Fruit fly (Drosophila melanogaster): ENCODE measurements around the gene CG8664.

CG8664 gene

dm6 chrX:17292050-17292730 is 9.7 kb upstream of the CG8664 start (continued):
- peak; percentile 25 for TF ChIP-seq CG15601 (tag; optimal IDR thresholded peaks at IDR 0.05)
- TF ChIP-seq zfh2 (GFP tag; optimal IDR thresholded peaks at IDR 0.05), result peak; percentile 58
- peak; percentile 23 for TF ChIP-seq oc (tag; optimal IDR thresholded peaks at IDR 0.05)
- peak; percentile 30 for TF ChIP-seq CG12299 (tag; optimal IDR thresholded peaks at IDR 0.05)
- peak; percentile 36; the same call in 1 of the 2 replicates for TF ChIP-seq Ada2b (GFP tag; IDR thresholded peaks at IDR 0.05)
- TF ChIP-seq CG8944 (GFP tag; optimal IDR thresholded peaks at IDR 0.05), result no peak
- peak; percentile 81 for TF ChIP-seq Sox100B (GFP tag; optimal IDR thresholded peaks at IDR 0.05)
- TF ChIP-seq kay (GFP tag; optimal IDR thresholded peaks at IDR 0.05), result peak; percentile 42
- peak in 1 of 2 experiments; percentile 1 for TF ChIP-seq Hr78 (GFP tag; optimal IDR thresholded peaks at IDR 0.05)
- TF ChIP-seq NfI (GFP tag; optimal IDR thresholded peaks at IDR 0.05), result peak; percentile 73
- peak; percentile 15 for TF ChIP-seq stwl (tag; optimal IDR thresholded peaks at IDR 0.05)
- TF ChIP-seq Stat92E (GFP tag; optimal IDR thresholded peaks at IDR 0.05), result no peak
- TF ChIP-seq Xrp1 (GFP tag; IDR thresholded peaks at IDR 0.05), result peak; percentile 53; the same call in 1 of the 2 replicates
- peak; percentile 79; the same call in 2 of the 3 replicates for TF ChIP-seq ci (GFP tag; IDR thresholded peaks at IDR 0.05)
- peak; percentile 20 for TF ChIP-seq CG6683 (GFP tag; optimal IDR thresholded peaks at IDR 0.05)
- peak in 1 of 2 experiments; percentile 75 for TF ChIP-seq Eip74EF (GFP tag; optimal IDR thresholded peaks at IDR 0.05)
- no peak for TF ChIP-seq sna (GFP tag; IDR thresholded peaks at IDR 0.05; ENCODE audit: partially characterized antibody)
- TF ChIP-seq mirr (GFP tag; optimal IDR thresholded peaks at IDR 0.05), result peak; percentile 25
- peak; percentile 73 for TF ChIP-seq HHEX (GFP tag; optimal IDR thresholded peaks at IDR 0.05)
- peak; percentile 36; the same call in 1 of the 2 replicates for TF ChIP-seq CG9932 (GFP tag; IDR thresholded peaks at IDR 0.05)
- no peak for TF ChIP-seq pros (GFP tag; optimal IDR thresholded peaks at IDR 0.05)
- TF ChIP-seq CoRest (tag; optimal IDR thresholded peaks at IDR 0.05), result peak; percentile 87
- peak; percentile 48 for TF ChIP-seq CG18476 (GFP tag; optimal IDR thresholded peaks at IDR 0.05)
- TF ChIP-seq mam (GFP tag; optimal IDR thresholded peaks at IDR 0.05), result peak; percentile 63
- TF ChIP-seq kni (GFP tag; optimal IDR thresholded peaks at IDR 0.05), result no peak
- no peak for TF ChIP-seq CG4730 (GFP tag; IDR thresholded peaks at IDR 0.05)
- peak; percentile 47; the same call in 1 of the 3 replicates for TF ChIP-seq Optix (GFP tag; IDR thresholded peaks at IDR 0.05)
- TF ChIP-seq CG2678 (tag; optimal IDR thresholded peaks at IDR 0.05), result peak; percentile 88
- peak; percentile 70 for TF ChIP-seq caup (GFP tag; optimal IDR thresholded peaks at IDR 0.05; ENCODE audit: severe bottlenecking)
- TF ChIP-seq CG32532 (GFP tag; IDR thresholded peaks at IDR 0.05), result peak; percentile 58; the same call in 1 of the 2 replicates
- no peak for TF ChIP-seq CG11247 (GFP tag; IDR thresholded peaks at IDR 0.05)
- peak; percentile 44 for TF ChIP-seq CG10267 (tag; optimal IDR thresholded peaks at IDR 0.05)
- TF ChIP-seq gt (GFP tag; IDR thresholded peaks at IDR 0.05), result 0 out of 2 replicates have a peak, but pooled peaks have one; percentile 30
- TF ChIP-seq CG12769 (tag; optimal IDR thresholded peaks at IDR 0.05), result peak; percentile 83
- TF ChIP-seq az2 (GFP tag; optimal IDR thresholded peaks at IDR 0.05), result peak; percentile 60
- peak; percentile 73 for TF ChIP-seq CG12219 (GFP tag; optimal IDR thresholded peaks at IDR 0.05)
- no peak for TF ChIP-seq ham (GFP tag; IDR thresholded peaks at IDR 0.05)
- peak; percentile 94 for TF ChIP-seq B-H2 (GFP tag; optimal IDR thresholded peaks at IDR 0.05)
- peak; percentile 52 for TF ChIP-seq nau (GFP tag; optimal IDR thresholded peaks at IDR 0.05)
- TF ChIP-seq CG17912 (GFP tag; optimal IDR thresholded peaks at IDR 0.05), result no peak
- TF ChIP-seq CG15011 (GFP tag; optimal IDR thresholded peaks at IDR 0.05), result peak; percentile 61
- no peak for TF ChIP-seq fru (optimal IDR thresholded peaks at IDR 0.05)
- TF ChIP-seq jigr1 (GFP tag; IDR thresholded peaks at IDR 0.05), result no peak
- no peak for TF ChIP-seq CrebB (tag; optimal IDR thresholded peaks at IDR 0.05)
- TF ChIP-seq ems (GFP tag; optimal IDR thresholded peaks at IDR 0.05), result peak; percentile 19
- no peak for TF ChIP-seq HLH4C (GFP tag; IDR thresholded peaks at IDR 0.05; ENCODE audit: partially characterized antibody)
- peak; percentile 82 for TF ChIP-seq Meics (GFP tag; optimal IDR thresholded peaks at IDR 0.05)
- peak; percentile 10; the same call in 1 of the 3 replicates for TF ChIP-seq so (GFP tag; IDR thresholded peaks at IDR 0.05)
